Worm (Caenorhabditis elegans) whole organism, young adult: Measurements from ENCODE around the gene K08B12.3.

Experiments
- F23B12.7 ChIP-seq: sonication (generic microtip); optimal IDR thresholded peaks from 2 replicates; lab custom pipeline; 2017; ENCODE audit warnings: missing genetic modification characterization, mild to moderate bottlenecking, missing compliant biosample characterization, antibody characterized with exemption, moderate library complexity; ENCODE audit not compliant: insufficient read depth
- bed-2 ChIP-seq: fragments of 200-800 bp; sonication (Bioruptor generic); IDR thresholded peaks from 2 replicates; pipeline ENCODE4 v1.3.6; 2022; ENCODE audit warnings: missing genetic modification reagents, missing genetic modification characterization, missing compliant biosample characterization
- dpl-1 ChIP-seq: fragments of 150-350 bp; optimal IDR thresholded peaks from 2 replicates; lab custom pipeline; 2014; ENCODE audit warnings: missing biosample characterization, missing genetic modification reagents, missing genetic modification characterization
- ekl-4 ChIP-seq: fragments of 200-800 bp; sonication (Bioruptor generic); IDR thresholded peaks from 2 replicates; pipeline ENCODE4 v1.3.6; 2022; ENCODE audit warnings: missing genetic modification reagents, missing genetic modification characterization, missing compliant biosample characterization
- him-1 ChIP-seq: sonication (generic microtip); optimal IDR thresholded peaks from 2 replicates; lab custom pipeline; 2016; ENCODE audit warnings: missing genotype, missing genetic modification reagents, missing genetic modification characterization, missing compliant biosample characterization
- mes-4 ChIP-seq: sonication (generic microtip); optimal IDR thresholded peaks from 2 replicates; lab custom pipeline; 2016; ENCODE audit warnings: missing genotype, missing genetic modification characterization, missing compliant biosample characterization
- repo-1 ChIP-seq: sonication (generic microtip); optimal IDR thresholded peaks from 2 replicates; lab custom pipeline; 2017; ENCODE audit warnings: mild to moderate bottlenecking, missing genetic modification characterization, missing compliant biosample characterization
- snpc-4 ChIP-seq, 5 experiments: fragments of 150-350 bp in 1 of 5; sonication (generic microtip) in 4 of 5; optimal IDR thresholded peaks; 2 replicates each; lab custom pipeline; 2014 to 2018; ENCODE audit warnings: missing genetic modification characterization in 5 of 5, missing biosample characterization in 3 of 5, antibody characterized with exemption in 2 of 5, mild to moderate bottlenecking in 2 of 5, missing compliant biosample characterization in 2 of 5, missing genotype in 2 of 5, moderate library complexity in 2 of 5, missing genetic modification reagents in 1 of 5

ce11 chrV:6204046-6204445 lies 30.9 kb upstream of the K08B12.3 start:
- no peak for TF ChIP-seq dpl-1 (GFP tag; lab: Kevin White, UChicago)
- TF ChIP-seq him-1 (tag; lab: Kevin White, UChicago): no peak
- no peak for TF ChIP-seq ekl-4
- TF ChIP-seq mes-4: no peak
- no peak for TF ChIP-seq repo-1
- TF ChIP-seq F23B12.7 (tag; lab: Kevin White, UChicago): no peak
- no peak for TF ChIP-seq snpc-4 (GFP tag; optimal IDR thresholded peaks at IDR 0.05; lab: Kevin White, UChicago)
- TF ChIP-seq snpc-4 (tag; optimal IDR thresholded peaks at IDR 0.05; lab: Kevin White, UChicago): no peak
- TF ChIP-seq bed-2: no peak
